Worm (Caenorhabditis elegans): Measurements from ENCODE around the gene BE10.5.

- TF ChIP-seq snu-23 (GFP tag; optimal IDR thresholded peaks at IDR 0.05) (no peak), mab-9 (GFP tag; IDR thresholded peaks at IDR 0.05) (no peak), lir-3 (tag; optimal IDR thresholded peaks at IDR 0.05; ENCODE audit: poor library complexity) (no peak), mdl-1 (tag; optimal IDR thresholded peaks at IDR 0.05) (no peak), nhr-11 (tag; optimal IDR thresholded peaks at IDR 0.05) (no peak), pqm-1 (tag; optimal IDR thresholded peaks at IDR 0.05) (no peak), nhr-71 (tag; optimal IDR thresholded peaks at IDR 0.05) (no peak)
Measured at ce11 chrIII:12855394-12855793, 48.8 kb upstream of the BE10.5 start, which contains the start of gene Y37D8A.5.

Measured in whole organism, L1 larva.